Fruit fly (Drosophila melanogaster): ENCODE measurements around the gene bchs.

bchs gene

DNA sequence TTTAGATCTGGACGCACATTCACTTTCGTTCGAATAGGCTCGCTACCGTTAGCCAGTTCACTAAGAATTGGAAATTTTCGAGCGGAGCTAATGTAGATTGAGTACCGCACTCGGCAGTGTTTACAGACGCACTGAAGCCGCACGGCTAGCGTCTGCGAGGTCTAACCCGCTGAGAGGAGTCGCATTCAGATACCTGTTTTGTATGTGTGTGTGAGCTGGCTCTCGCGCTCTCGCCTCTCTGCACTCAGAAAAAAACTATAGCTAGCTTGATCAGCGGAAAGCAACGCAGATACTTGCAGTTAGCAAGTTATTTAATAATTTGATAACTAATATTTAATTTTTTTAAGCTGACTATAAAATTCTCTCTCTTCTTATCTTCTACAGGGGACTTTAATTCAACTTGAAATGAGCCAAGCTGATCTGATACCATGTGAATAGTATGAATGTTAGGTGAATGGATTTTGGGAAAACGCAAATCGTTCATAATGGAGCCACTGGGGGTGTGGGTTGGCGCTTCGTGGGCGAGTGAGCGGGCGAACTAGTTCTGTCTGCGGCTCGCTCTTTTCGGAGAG lies 27.5 kb upstream of the bchs start, which contains the start of gene rau (continued):
- TF ChIP-seq zen2 (GFP tag; IDR thresholded peaks at IDR 0.05; ENCODE audit: partially characterized antibody) (no peak; the same call in 2 of the 3 replicates), CG32532 (GFP tag; IDR thresholded peaks at IDR 0.05) (peak; percentile 76), H15 (GFP tag; IDR thresholded peaks at IDR 0.05) (no peak), CG8765 (GFP tag; IDR thresholded peaks at IDR 0.05) (no peak; the same call in 1 of the 2 replicates), CG7987 (GFP tag; optimal IDR thresholded peaks at IDR 0.05) (peak; percentile 40), gcm2 (GFP tag; optimal IDR thresholded peaks at IDR 0.05) (peak; percentile 23), CG9609 (GFP tag; optimal IDR thresholded peaks at IDR 0.05) (no peak), Fer2 (tag; optimal IDR thresholded peaks at IDR 0.05) (peak; percentile 68), fd64A (GFP tag; optimal IDR thresholded peaks at IDR 0.05) (no peak), CG1647 (GFP tag; optimal IDR thresholded peaks at IDR 0.05) (no peak), CG18619 (GFP tag; optimal IDR thresholded peaks at IDR 0.05) (peak; percentile 59), chn (GFP tag; optimal IDR thresholded peaks at IDR 0.05) (peak; percentile 79), schlank (tag; optimal IDR thresholded peaks at IDR 0.05) (peak; percentile 3), fru (optimal IDR thresholded peaks at IDR 0.05) (no peak), btn (GFP tag; optimal IDR thresholded peaks at IDR 0.05) (no peak), dmrt99B (tag; optimal IDR thresholded peaks at IDR 0.05) (peak; percentile 83), stwl (tag; optimal IDR thresholded peaks at IDR 0.05) (peak; percentile 26), sob (GFP tag; IDR thresholded peaks at IDR 0.05) (peak; percentile 66), CG12155 (GFP tag; optimal IDR thresholded peaks at IDR 0.05) (peak; percentile 68), CG4282 (GFP tag; optimal IDR thresholded peaks at IDR 0.05) (no peak), CG11093 (GFP tag; IDR thresholded peaks at IDR 0.05) (no peak; the same call in 1 of the 3 replicates), Bdp1 (GFP tag; optimal IDR thresholded peaks at IDR 0.05) (peak; percentile 43), NfI (GFP tag; optimal IDR thresholded peaks at IDR 0.05) (peak; percentile 70), lab (GFP tag; optimal IDR thresholded peaks at IDR 0.05) (peak; percentile 80), Rx (GFP tag; IDR thresholded peaks at IDR 0.05) (peak; percentile 44; the same call in 1 of the 2 replicates), MESR4 (GFP tag; optimal IDR thresholded peaks at IDR 0.05) (peak; percentile 5), CG42726 (GFP tag; IDR thresholded peaks at IDR 0.05; ENCODE audit: partially characterized antibody) (peak; percentile 62; the same call in 1 of the 2 replicates), CG11085 (GFP tag; IDR thresholded peaks at IDR 0.05) (no peak), CG34224 (GFP tag; IDR thresholded peaks at IDR 0.05; ENCODE audit: partially characterized antibody) (no peak), eyg (GFP tag; optimal IDR thresholded peaks at IDR 0.05) (no peak), Antp (GFP tag; optimal IDR thresholded peaks at IDR 0.05) (no peak), CG15696 (tag; optimal IDR thresholded peaks at IDR 0.05) (peak; percentile 79), CG31441 (GFP tag; IDR thresholded peaks at IDR 0.05) (peak; percentile 83), zen (tag; optimal IDR thresholded peaks at IDR 0.05) (peak; percentile 51), corto (GFP tag; optimal IDR thresholded peaks at IDR 0.05) (no peak), ara (GFP tag; IDR thresholded peaks at IDR 0.05) (peak; percentile 59; the same call in 1 of the 2 replicates), pzg (GFP tag; optimal IDR thresholded peaks at IDR 0.05) (no peak), Camta (GFP tag; optimal IDR thresholded peaks at IDR 0.05) (peak; percentile 40), Hmr (GFP tag; optimal IDR thresholded peaks at IDR 0.05) (peak; percentile 80), CG9215 (GFP tag; IDR thresholded peaks at IDR 0.05) (peak; percentile 70), GATAe (GFP tag; conservative IDR thresholded peaks at IDR 0.05) (peak; percentile 26; the same call in 1 of the 2 replicates), Abd-B (GFP tag; optimal IDR thresholded peaks at IDR 0.05) (peak; percentile 55), CG2199 (GFP tag; IDR thresholded peaks at IDR 0.05) (peak; percentile 84; the same call in 2 of the 3 replicates), CG34376 (GFP tag; optimal IDR thresholded peaks at IDR 0.05) (peak; percentile 73), CG15479 (GFP tag; optimal IDR thresholded peaks at IDR 0.05) (no peak), CG7745 (tag; optimal IDR thresholded peaks at IDR 0.05) (no peak), Drgx (GFP tag; IDR thresholded peaks at IDR 0.05) (peak; percentile 76), z (GFP tag; IDR thresholded peaks at IDR 0.05) (peak; percentile 34; the same call in 1 of the 3 replicates), Chrac-16 (GFP tag; optimal IDR thresholded peaks at IDR 0.05) (peak; percentile 79), gro (GFP tag; optimal IDR thresholded peaks at IDR 0.05) (peak; percentile 14)
